Worm (Caenorhabditis elegans) whole organism, L4 larva: ENCODE data around the gene F29A7.4.

Source experiments
- D1046.2 ChIP-seq: fragments of 200-800 bp; sonication (Bioruptor generic); IDR thresholded peaks from 2 replicates; pipeline ENCODE4 v1.3.6; 2022; ENCODE audit warnings: missing genetic modification characterization, missing compliant biosample characterization
- T26A8.4 ChIP-seq: fragments of 200-800 bp; sonication (Bioruptor generic); IDR thresholded peaks from 2 replicates; pipeline ENCODE4 v1.3.6; 2022; ENCODE audit warnings: missing genetic modification characterization, missing compliant biosample characterization
- Y48G9A.11 ChIP-seq: fragments of 200-800 bp; sonication (Bioruptor generic); IDR thresholded peaks from 2 replicates; pipeline ENCODE4 v1.3.6; 2022; ENCODE audit warnings: missing genetic modification reagents, missing genetic modification characterization, missing compliant biosample characterization
- Y75B8A.6 ChIP-seq: fragments of 200-800 bp; sonication (Bioruptor generic); IDR thresholded peaks from 2 replicates; pipeline ENCODE4 v1.3.6; 2022; ENCODE audit warnings: missing genetic modification reagents, missing genetic modification characterization, missing compliant biosample characterization
- ZK546.5 ChIP-seq, 2 experiments: sonication (generic microtip); optimal IDR thresholded peaks; 2 replicates each; lab custom pipeline; 2017; ENCODE audit warnings: missing biosample characterization in 2 of 2, missing genetic modification characterization in 2 of 2
- aly-2 ChIP-seq: sonication (generic microtip); optimal IDR thresholded peaks from 2 replicates; lab custom pipeline; 2018; ENCODE audit warnings: missing biosample characterization, missing genetic modification characterization
- ama-1 ChIP-seq: fragments of 150-350 bp; optimal IDR thresholded peaks from 2 replicates; lab custom pipeline; 2014; ENCODE audit warnings: inconsistent platforms, mixed read lengths
- ceh-32 ChIP-seq: sonication (generic microtip); optimal IDR thresholded peaks from 2 replicates; lab custom pipeline; 2016; ENCODE audit warnings: mild to moderate bottlenecking, missing genetic modification characterization, missing compliant biosample characterization; ENCODE audit not compliant: poor library complexity
- ceh-62 ChIP-seq: sonication (generic microtip); optimal IDR thresholded peaks from 2 replicates; lab custom pipeline; 2017; ENCODE audit warnings: missing biosample characterization, missing genetic modification characterization
- ceh-82 ChIP-seq: sonication (generic microtip); optimal IDR thresholded peaks from 2 replicates; lab custom pipeline; 2017; ENCODE audit warnings: missing biosample characterization, missing genetic modification characterization
- ctbp-1 ChIP-seq: fragments of 200-800 bp; sonication (Bioruptor generic); IDR thresholded peaks from 2 replicates; pipeline ENCODE4 v1.3.6; 2022; ENCODE audit warnings: missing genetic modification reagents, missing genetic modification characterization, missing compliant biosample characterization
- daf-16 ChIP-seq, 3 experiments: sonication (generic microtip); optimal IDR thresholded peaks; 2 replicates each; lab custom pipeline; 2016 to 2017; ENCODE audit warnings: missing genetic modification characterization in 3 of 3, missing genetic modification reagents in 3 of 3, mild to moderate bottlenecking in 2 of 3, missing compliant biosample characterization in 2 of 3, missing biosample characterization in 1 of 3, moderate library complexity in 1 of 3
- dmd-6 ChIP-seq: fragments of 200-800 bp; sonication (Bioruptor generic); IDR thresholded peaks from 2 replicates; pipeline ENCODE4 v1.3.6; 2022; ENCODE audit warnings: missing genetic modification reagents, missing genetic modification characterization, missing compliant biosample characterization
- dmd-8 ChIP-seq: fragments of 200-800 bp; sonication (Bioruptor generic); IDR thresholded peaks from 2 replicates; pipeline ENCODE4 v1.3.6; 2022; ENCODE audit warnings: missing genetic modification characterization, missing compliant biosample characterization
- dve-1 ChIP-seq: sonication (generic microtip); optimal IDR thresholded peaks from 2 replicates; lab custom pipeline; 2017; ENCODE audit warnings: antibody characterized with exemption, mild to moderate bottlenecking, missing genetic modification characterization, missing compliant biosample characterization; ENCODE audit not compliant: insufficient read depth
- hlh-11 ChIP-seq: fragments of 200-800 bp; sonication (Bioruptor generic); optimal IDR thresholded peaks from 2 replicates; lab custom pipeline; 2018; ENCODE audit warnings: mild to moderate bottlenecking, missing genetic modification characterization, missing compliant biosample characterization
- hlh-30 ChIP-seq: sonication (generic microtip); optimal IDR thresholded peaks from 2 replicates; lab custom pipeline; 2017; ENCODE audit warnings: antibody characterized with exemption, mild to moderate bottlenecking, missing genetic modification characterization, missing compliant biosample characterization; ENCODE audit not compliant: insufficient read depth
- hmg-1.1 ChIP-seq: fragments of 200-800 bp; sonication (Bioruptor generic); IDR thresholded peaks from 2 replicates; pipeline ENCODE4 v1.3.6; 2022; ENCODE audit warnings: missing genetic modification reagents, missing genetic modification characterization, missing compliant biosample characterization
- jun-1 ChIP-seq: fragments of 150-350 bp; optimal IDR thresholded peaks from 2 replicates; lab custom pipeline; 2014; ENCODE audit warnings: missing biosample characterization, missing genetic modification reagents, missing genetic modification characterization
- lin-1 ChIP-seq: fragments of 200-800 bp; sonication (Bioruptor generic); IDR thresholded peaks from 2 replicates; pipeline ENCODE4 v1.3.6; 2022; ENCODE audit warnings: missing genetic modification reagents, missing genetic modification characterization, missing compliant biosample characterization
- lin-13 ChIP-seq: fragments of 150-350 bp; optimal IDR thresholded peaks from 2 replicates; lab custom pipeline; 2014; ENCODE audit warnings: missing biosample characterization, missing genetic modification reagents, missing genetic modification characterization
- lin-39 ChIP-seq: fragments of 150-350 bp; optimal IDR thresholded peaks from 2 replicates; lab custom pipeline; 2014; ENCODE audit warnings: missing biosample characterization, missing genetic modification reagents, missing genetic modification characterization
- lsy-2 ChIP-seq, 2 experiments: fragments of 150-350 bp in 1 of 2; sonication (generic microtip) in 1 of 2; optimal IDR thresholded peaks; 2 replicates each; lab custom pipeline; 2014 to 2017; ENCODE audit warnings: missing biosample characterization in 2 of 2, missing genetic modification characterization in 2 of 2
- mes-2 ChIP-seq: sonication (generic microtip); optimal IDR thresholded peaks from 2 replicates; lab custom pipeline; 2016; ENCODE audit warnings: missing genotype, mild to moderate bottlenecking, missing genetic modification characterization, missing compliant biosample characterization; ENCODE audit not compliant: poor library complexity, severe bottlenecking
- mxl-2 ChIP-seq: fragments of 200-800 bp; sonication (Bioruptor generic); conservative IDR thresholded peaks from 2 replicates; pipeline ENCODE4 v1.3.6; 2022; ENCODE audit warnings: missing genetic modification reagents, missing genetic modification characterization, missing compliant biosample characterization
- mxl-3 ChIP-seq: fragments of 200-800 bp; sonication (Bioruptor generic); optimal IDR thresholded peaks from 2 replicates; lab custom pipeline; 2018; ENCODE audit warnings: mild to moderate bottlenecking, missing genetic modification characterization, missing compliant biosample characterization
- nhr-111 ChIP-seq: fragments of 200-800 bp; sonication (Bioruptor generic); optimal IDR thresholded peaks from 2 replicates; lab custom pipeline; 2018; ENCODE audit warnings: mild to moderate bottlenecking, missing genetic modification characterization, missing compliant biosample characterization
- nhr-28 ChIP-seq: fragments of 150-350 bp; optimal IDR thresholded peaks from 2 replicates; lab custom pipeline; 2014; ENCODE audit warnings: missing biosample characterization, missing genetic modification characterization
- nhr-48 ChIP-seq: sonication (generic microtip); optimal IDR thresholded peaks from 2 replicates; lab custom pipeline; 2016; ENCODE audit warnings: mild to moderate bottlenecking, missing genetic modification characterization, missing compliant biosample characterization
- nhr-6 ChIP-seq: fragments of 150-350 bp; optimal IDR thresholded peaks from 2 replicates; lab custom pipeline; 2014; ENCODE audit warnings: missing biosample characterization, missing genetic modification characterization
- php-3 ChIP-seq: fragments of 200-800 bp; sonication (Bioruptor generic); IDR thresholded peaks from 2 replicates; pipeline ENCODE4 v1.3.6; 2022; ENCODE audit warnings: missing genetic modification reagents, missing genetic modification characterization, missing compliant biosample characterization
- pqm-1 ChIP-seq: sonication (generic microtip); optimal IDR thresholded peaks from 2 replicates; lab custom pipeline; 2017; ENCODE audit warnings: missing biosample characterization, missing genetic modification characterization
- rbr-2 ChIP-seq: sonication (generic microtip); optimal IDR thresholded peaks from 2 replicates; lab custom pipeline; 2016; ENCODE audit warnings: missing genotype, missing genetic modification characterization, missing compliant biosample characterization
- skn-1 ChIP-seq: fragments of 150-350 bp; optimal IDR thresholded peaks from 2 replicates; lab custom pipeline; 2014; ENCODE audit warnings: missing biosample characterization, missing genetic modification characterization
- snpc-4 ChIP-seq: fragments of 150-350 bp; optimal IDR thresholded peaks from 2 replicates; lab custom pipeline; 2014; ENCODE audit warnings: missing biosample characterization, missing genetic modification characterization
- tag-97 ChIP-seq: fragments of 200-800 bp; sonication (Bioruptor generic); IDR thresholded peaks from 2 replicates; pipeline ENCODE4 v1.3.6; 2022; ENCODE audit warnings: missing genetic modification characterization, missing compliant biosample characterization
- tra-1 ChIP-seq: fragments of 200-800 bp; sonication (Bioruptor generic); IDR thresholded peaks from 2 replicates; pipeline ENCODE4 v1.3.6; 2022; ENCODE audit warnings: missing genetic modification reagents, missing genetic modification characterization, missing compliant biosample characterization
- unc-39 ChIP-seq: sonication (generic microtip); optimal IDR thresholded peaks from 2 replicates; lab custom pipeline; 2017; ENCODE audit warnings: missing biosample characterization, missing genetic modification characterization
- unc-62 ChIP-seq, 3 experiments: fragments of 150-350 bp in 1 of 3; sonication (generic microtip); optimal IDR thresholded peaks in 2 of 3; peaks in 1 of 3; 1 replicate in 1 of 3; 2 replicates in 2 of 3; lab custom pipeline; 2014 to 2017; ENCODE audit warnings: missing biosample characterization in 3 of 3, missing genetic modification characterization in 3 of 3, missing genetic modification reagents in 3 of 3, missing genotype in 1 of 3
- ztf-11 ChIP-seq: fragments of 150-350 bp; optimal IDR thresholded peaks from 2 replicates; lab custom pipeline; 2014; ENCODE audit warnings: missing biosample characterization, missing genetic modification characterization

Gene F29A7.4

DNA sequence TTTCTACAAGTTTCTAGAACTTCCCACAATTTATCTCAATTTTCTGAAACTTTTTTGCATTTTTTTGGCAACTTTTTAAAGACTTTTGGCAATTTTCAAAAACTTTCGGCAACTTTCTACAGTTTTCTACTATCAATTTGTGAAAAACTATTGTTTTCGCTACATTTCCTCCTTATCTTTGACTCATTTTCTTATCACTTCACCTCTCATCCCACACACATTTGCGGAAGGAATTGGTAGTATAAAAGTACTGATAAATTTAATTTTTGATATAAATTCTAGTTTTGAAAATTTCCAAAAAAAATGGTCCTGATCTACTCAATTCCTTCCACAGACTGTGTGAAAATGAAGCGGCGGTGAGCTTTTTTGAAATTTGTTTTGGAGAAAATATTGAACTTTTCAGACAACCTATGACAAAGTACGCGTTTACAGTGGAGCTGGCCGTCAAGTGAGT, at the start of gene F29A7.4:
Gene F29A7.4, plus strand, starts transcription at position 404 of the 454 bp plus-strand sequence.
- TF ChIP-seq nhr-28 (tag; lab: Kevin White, UChicago) (peak; percentile 74), D1046.2 (no peak), daf-16 (GFP tag; optimal IDR thresholded peaks at IDR 0.05; lab: Kevin White, UChicago) (no peak), daf-16 (tag; optimal IDR thresholded peaks at IDR 0.05; lab: Kevin White, UChicago) (peak; percentile 49), skn-1 (tag; lab: Kevin White, UChicago) (no peak), pqm-1 (tag; lab: Kevin White, UChicago) (peak; percentile 18)

DNA sequence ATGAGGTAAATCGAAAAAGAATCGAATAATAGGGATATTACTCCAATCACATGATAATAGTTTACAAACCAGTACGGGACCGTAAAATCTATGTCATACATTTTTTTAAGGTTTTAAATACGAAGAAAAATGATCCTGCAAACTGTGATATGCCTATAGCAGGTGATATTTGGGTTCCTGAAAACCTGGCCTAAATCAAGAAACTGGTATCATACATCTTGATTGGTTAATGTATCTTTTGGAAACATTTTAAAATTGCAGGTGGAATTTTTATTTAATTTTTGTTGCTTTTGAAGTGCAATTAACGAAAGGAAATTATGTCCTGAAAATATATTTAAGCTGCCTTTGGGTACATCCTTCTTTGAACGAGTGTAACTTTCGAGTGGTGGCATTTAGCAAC, 49.6 kb upstream of the F29A7.4 start, which contains the start of gene sri-61:
Gene sri-61, minus strand, starts transcription at position 101 of the 400 bp plus-strand sequence.
- no peak for TF ChIP-seq mes-2 (tag; lab: Kevin White, UChicago)
- TF ChIP-seq lsy-2 (tag; optimal IDR thresholded peaks at IDR 0.05; lab: Kevin White, UChicago) = no peak
- peak in 1 of 2 experiments; percentile 25 for TF ChIP-seq unc-62 (GFP tag; optimal IDR thresholded peaks at IDR 0.05 in 1 of 2; lab: Kevin White, UChicago)
- TF ChIP-seq unc-62 (tag; optimal IDR thresholded peaks at IDR 0.05; lab: Kevin White, UChicago) = no peak

DNA sequence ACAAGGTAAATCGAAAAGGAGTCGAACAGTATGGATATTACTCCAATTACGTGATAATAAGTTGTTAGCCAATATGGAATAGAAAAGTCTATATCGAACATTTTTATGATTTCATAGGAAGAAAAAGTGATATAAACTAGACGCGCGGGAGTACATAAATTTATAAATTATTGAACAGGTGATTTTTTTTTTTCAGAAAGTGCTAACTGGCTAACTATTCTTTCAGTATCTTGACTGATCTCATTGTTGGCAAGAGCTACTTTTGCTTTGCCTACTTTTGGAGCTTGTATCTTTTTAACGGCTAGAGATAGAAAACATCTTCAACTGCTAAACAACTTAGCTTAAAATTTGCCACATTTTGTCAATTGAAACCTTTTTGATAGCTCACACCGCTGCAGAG, 47.0 kb upstream of the F29A7.4 start, which contains the start of gene sri-60:
Gene sri-60, minus strand, starts transcription at position 101 of the 400 bp plus-strand sequence.
- TF ChIP-seq unc-39 (tag; lab: Kevin White, UChicago) = no peak
- no peak for TF ChIP-seq ceh-62 (tag; lab: Kevin White, UChicago)
- TF ChIP-seq dve-1 (tag; lab: Kevin White, UChicago) = no peak
- no peak for TF ChIP-seq php-3 (GFP tag; lab: Robert Waterston, UW)
- TF ChIP-seq ama-1 (lab: Kevin White, UChicago) = no peak
- no peak for TF ChIP-seq hmg-1.1 (GFP tag; lab: Robert Waterston, UW)
- TF ChIP-seq mxl-2 (GFP tag; lab: Robert Waterston, UW) = no peak
- no peak for TF ChIP-seq ctbp-1
- no peak for TF ChIP-seq mes-2 (tag; lab: Kevin White, UChicago)
- no peak for TF ChIP-seq ZK546.5 (tag; optimal IDR thresholded peaks at IDR 0.05; lab: Kevin White, UChicago)

DNA sequence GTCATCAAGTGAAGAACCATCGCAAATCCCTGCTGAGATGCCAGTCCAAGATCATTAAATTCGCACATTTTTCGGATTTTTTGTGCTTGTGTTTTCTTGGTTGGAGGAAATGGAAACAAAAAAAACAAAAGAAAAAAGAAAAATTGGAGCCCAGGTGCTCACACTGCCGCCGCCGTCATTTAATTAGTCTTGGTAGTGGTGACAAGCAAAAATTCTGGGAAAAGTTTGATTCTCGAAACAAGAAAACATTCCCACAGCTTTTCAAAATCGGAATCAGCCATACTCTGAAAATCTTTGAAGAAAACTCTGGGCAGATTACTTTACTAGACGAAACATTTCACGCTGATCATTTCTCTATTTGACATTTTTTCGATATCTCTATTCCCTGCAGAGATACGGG, 44.6 kb upstream of the F29A7.4 start, which contains the start of gene srh-128:
Gene srh-128, minus strand, starts transcription at position 101 of the 400 bp plus-strand sequence.
- TF ChIP-seq lin-1 (GFP tag; lab: Robert Waterston, UW) = no peak
- no peak for TF ChIP-seq Y75B8A.6 (GFP tag; lab: Robert Waterston, UW)
- no peak for TF ChIP-seq ceh-32 (tag; lab: Kevin White, UChicago)
- no peak for TF ChIP-seq dmd-8 (GFP tag; lab: Robert Waterston, UW)
- no peak for TF ChIP-seq Y48G9A.11 (GFP tag; lab: Robert Waterston, UW)
- no peak for TF ChIP-seq ceh-62 (tag; lab: Kevin White, UChicago)
- TF ChIP-seq T26A8.4 (GFP tag; lab: Robert Waterston, UW) = no peak
- TF ChIP-seq ZK546.5 (tag; optimal IDR thresholded peaks at IDR 0.05; lab: Kevin White, UChicago) = no peak
- TF ChIP-seq tra-1 = no peak
- TF ChIP-seq lin-13 (GFP tag; lab: Kevin White, UChicago) = no peak
- TF ChIP-seq lsy-2 (tag; optimal IDR thresholded peaks at IDR 0.05; lab: Kevin White, UChicago) = no peak
- TF ChIP-seq lin-39 (tag; lab: Kevin White, UChicago) = no peak

DNA sequence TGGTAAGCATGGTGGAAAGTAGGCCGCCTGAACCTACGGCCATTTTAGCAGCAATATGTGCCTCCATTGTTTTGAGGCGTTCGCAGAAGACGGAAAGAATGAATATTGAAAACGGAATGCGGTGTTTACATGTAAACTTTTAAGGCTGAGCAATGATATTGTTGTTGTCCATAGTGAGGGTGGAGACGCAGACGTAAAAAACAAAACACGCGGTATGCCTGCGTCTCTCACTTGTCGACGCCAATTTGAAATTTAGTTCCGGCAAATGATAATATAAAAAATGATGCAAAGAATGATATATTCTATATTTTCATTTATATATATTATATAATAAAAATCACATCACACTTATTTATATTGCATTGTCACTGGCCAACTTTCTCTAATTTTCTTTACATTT, 41.9 kb upstream of the F29A7.4 start, which contains the start of gene Y47G7B.2:
Gene Y47G7B.2, minus strand, starts transcription at position 143 of the 400 bp plus-strand sequence.
- TF ChIP-seq tag-97 (GFP tag; lab: Robert Waterston, UW) (no peak), pqm-1 (tag; lab: Kevin White, UChicago) (no peak), dmd-6 (0 out of 2 replicates have a peak, but pooled peaks have one; percentile 10), hlh-30 (tag; lab: Kevin White, UChicago) (peak; percentile 49), ceh-82 (tag; lab: Kevin White, UChicago) (no peak), mxl-3 (no peak), daf-16 (GFP tag; optimal IDR thresholded peaks at IDR 0.05; lab: Kevin White, UChicago) (no peak), daf-16 (tag; optimal IDR thresholded peaks at IDR 0.05; lab: Kevin White, UChicago) (peak; percentile 68), ztf-11 (tag; lab: Kevin White, UChicago) (no peak), Y75B8A.6 (GFP tag; lab: Robert Waterston, UW) (no peak), nhr-48 (tag; lab: Kevin White, UChicago) (no peak), dve-1 (tag; lab: Kevin White, UChicago) (no peak), nhr-6 (no peak), D1046.2 (no peak), nhr-111 (no peak), rbr-2 (tag; lab: Kevin White, UChicago) (no peak), ZK546.5 (tag; optimal IDR thresholded peaks at IDR 0.05; lab: Kevin White, UChicago) (no peak), aly-2 (tag; lab: Kevin White, UChicago) (no peak), jun-1 (tag; lab: Kevin White, UChicago) (no peak), ceh-62 (tag; lab: Kevin White, UChicago) (no peak), mes-2 (tag; lab: Kevin White, UChicago) (peak; percentile 45), hlh-11 (peak; percentile 25), snpc-4 (no peak)
